Worm (Caenorhabditis elegans): ENCODE results near the gene comt-5.

DNA sequence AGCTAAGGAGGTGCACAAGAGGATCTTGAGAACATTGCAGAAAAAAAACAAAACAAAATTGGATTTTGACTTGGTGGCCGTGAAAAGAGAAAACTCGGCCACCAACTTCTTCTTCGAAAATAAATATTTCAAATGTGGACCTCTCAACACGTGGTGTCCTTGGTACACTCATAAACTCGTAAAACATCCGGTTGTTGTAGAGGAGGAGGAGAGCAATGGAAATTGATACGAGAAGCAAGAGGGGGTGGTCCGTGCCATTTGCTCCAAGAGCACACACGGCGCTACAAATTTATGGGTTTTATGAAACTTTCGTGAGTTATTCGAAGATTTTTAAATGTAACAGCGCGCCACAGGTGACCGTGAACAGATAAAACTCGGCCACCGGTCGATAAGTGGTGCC lies 28.5 kb upstream of the comt-5 start:
- TF ChIP-seq snpc-4 (tag; optimal IDR thresholded peaks at IDR 0.05) (no peak), aly-2 (tag; optimal IDR thresholded peaks at IDR 0.05) (no peak), nhr-11 (tag; optimal IDR thresholded peaks at IDR 0.05) (no peak)
